Worm (Caenorhabditis elegans) whole organism, L1 larva: ENCODE data around the gene F11A5.9.

Experiments
- C04F5.9 ChIP-seq: sonication (generic microtip); optimal IDR thresholded peaks from 2 replicates; lab custom pipeline; 2016; ENCODE audit warnings: missing genetic modification characterization, missing compliant biosample characterization
- C16A3.4 ChIP-seq: fragments of 150-350 bp; optimal IDR thresholded peaks from 2 replicates; lab custom pipeline; 2014; ENCODE audit warnings: missing biosample characterization, missing genetic modification characterization
- blmp-1 ChIP-seq: fragments of 150-350 bp; optimal IDR thresholded peaks from 2 replicates; lab custom pipeline; 2014; ENCODE audit warnings: missing biosample characterization, missing genetic modification characterization
- ceh-82 ChIP-seq, 3 experiments: fragments of 150-350 bp in 1 of 3; sonication (generic microtip) in 2 of 3; optimal IDR thresholded peaks; 2 replicates each; lab custom pipeline; 2014 to 2017; ENCODE audit warnings: missing biosample characterization in 3 of 3, missing genetic modification characterization in 3 of 3
- dsc-1 ChIP-seq: sonication (generic microtip); optimal IDR thresholded peaks from 2 replicates; lab custom pipeline; 2016; ENCODE audit warnings: mild to moderate bottlenecking, missing genetic modification characterization, missing compliant biosample characterization
- elt-2 ChIP-seq: sonication (generic microtip); optimal IDR thresholded peaks from 2 replicates; lab custom pipeline; 2016; ENCODE audit warnings: missing genetic modification characterization, mild to moderate bottlenecking, inconsistent platforms, missing compliant biosample characterization, missing genetic modification reagents
- elt-3 ChIP-seq, 6 experiments: fragments of 150-350 bp in 1 of 6; sonication (generic microtip); optimal IDR thresholded peaks; 2 replicates each; lab custom pipeline; 2017 to 2018; ENCODE audit warnings: missing biosample characterization in 6 of 6, missing genetic modification characterization in 6 of 6, inconsistent platforms in 1 of 6
- fkh-8 ChIP-seq: sonication (generic microtip); optimal IDR thresholded peaks from 2 replicates; lab custom pipeline; 2016; ENCODE audit warnings: mild to moderate bottlenecking, missing genetic modification characterization, missing compliant biosample characterization
- hlh-4 ChIP-seq: sonication (generic microtip); optimal IDR thresholded peaks from 2 replicates; lab custom pipeline; 2016; ENCODE audit warnings: mild to moderate bottlenecking, missing genetic modification characterization, missing compliant biosample characterization
- hpl-2 ChIP-seq: fragments of 150-350 bp; optimal IDR thresholded peaks from 2 replicates; lab custom pipeline; 2014; ENCODE audit warnings: missing biosample characterization, missing genetic modification reagents, missing genetic modification characterization
- lin-35 ChIP-seq, 2 experiments: fragments of 150-350 bp; optimal IDR thresholded peaks; 2 replicates each; lab custom pipeline; 2014; ENCODE audit warnings: missing biosample characterization in 2 of 2, missing genetic modification characterization in 2 of 2, missing genetic modification reagents in 2 of 2
- lir-3 ChIP-seq: sonication (generic microtip); optimal IDR thresholded peaks from 2 replicates; lab custom pipeline; 2016; ENCODE audit warnings: mild to moderate bottlenecking, missing genetic modification characterization, moderate library complexity, missing compliant biosample characterization; ENCODE audit not compliant: poor library complexity
- lsy-2 ChIP-seq, 2 experiments: fragments of 150-350 bp; optimal IDR thresholded peaks; 2 replicates each; lab custom pipeline; 2014; ENCODE audit warnings: missing biosample characterization in 2 of 2, missing genetic modification characterization in 2 of 2
- mef-2 ChIP-seq: fragments of 150-350 bp; optimal IDR thresholded peaks from 2 replicates; lab custom pipeline; 2014; ENCODE audit warnings: missing biosample characterization, missing genetic modification characterization
- nhr-12 ChIP-seq: sonication (generic microtip); optimal IDR thresholded peaks from 2 replicates; lab custom pipeline; 2017; ENCODE audit warnings: missing biosample characterization, missing genetic modification characterization
- nhr-19 ChIP-seq: fragments of 200-800 bp; sonication (Bioruptor generic); conservative IDR thresholded peaks from 2 replicates; pipeline ENCODE4 v1.3.6; 2022; ENCODE audit warnings: missing genetic modification characterization, missing compliant biosample characterization
- nhr-71 ChIP-seq: sonication (generic microtip); optimal IDR thresholded peaks from 2 replicates; lab custom pipeline; 2016; ENCODE audit warnings: mild to moderate bottlenecking, missing genetic modification characterization, moderate library complexity, missing compliant biosample characterization
- nhr-76 ChIP-seq: sonication (generic microtip); optimal IDR thresholded peaks from 2 replicates; lab custom pipeline; 2017; ENCODE audit warnings: missing biosample characterization, missing genetic modification characterization
- nhr-77 ChIP-seq: fragments of 150-350 bp; optimal IDR thresholded peaks from 2 replicates; lab custom pipeline; 2014; ENCODE audit warnings: missing biosample characterization, missing genetic modification characterization
- nhr-84 ChIP-seq: sonication (generic microtip); optimal IDR thresholded peaks from 2 replicates; lab custom pipeline; 2017; ENCODE audit warnings: missing biosample characterization, missing genetic modification characterization
- nhr-85 ChIP-seq: sonication (generic microtip); peaks from one replicate; lab custom pipeline; 2016; ENCODE audit warnings: missing genetic modification characterization, inconsistent platforms, missing compliant biosample characterization
- pag-3 ChIP-seq: sonication (generic microtip); optimal IDR thresholded peaks from 2 replicates; lab custom pipeline; 2017; ENCODE audit warnings: missing genetic modification characterization, mild to moderate bottlenecking, missing compliant biosample characterization, antibody characterized with exemption, borderline replicate concordance; ENCODE audit not compliant: insufficient read depth
- pqm-1 ChIP-seq: sonication (generic microtip); optimal IDR thresholded peaks from 3 replicates; lab custom pipeline; 2017; ENCODE audit warnings: missing biosample characterization, missing genetic modification characterization
- snu-23 ChIP-seq: sonication (generic microtip); optimal IDR thresholded peaks from 2 replicates; lab custom pipeline; 2016; ENCODE audit warnings: missing genetic modification characterization, missing compliant biosample characterization
- sox-4 ChIP-seq: sonication (generic microtip); optimal IDR thresholded peaks from 2 replicates; lab custom pipeline; 2016; ENCODE audit warnings: missing genetic modification characterization, missing compliant biosample characterization
- unc-130 ChIP-seq: fragments of 150-350 bp; optimal IDR thresholded peaks from 2 replicates; lab custom pipeline; 2017; ENCODE audit warnings: missing biosample characterization, missing genetic modification characterization, inconsistent platforms
- unc-30 ChIP-seq: sonication (generic microtip); optimal IDR thresholded peaks from 2 replicates; lab custom pipeline; 2017; ENCODE audit warnings: missing biosample characterization, missing genetic modification characterization
- unc-86 ChIP-seq: sonication (generic microtip); optimal IDR thresholded peaks from 2 replicates; lab custom pipeline; 2016; ENCODE audit warnings: missing genetic modification characterization, missing compliant biosample characterization
- unc-98 ChIP-seq: fragments of 200-800 bp; sonication (Bioruptor generic); IDR thresholded peaks from 2 replicates; pipeline ENCODE4 v1.3.6; 2022; ENCODE audit warnings: missing genetic modification characterization, missing compliant biosample characterization
- ztf-11 ChIP-seq, 2 experiments: sonication (generic microtip); optimal IDR thresholded peaks; 2 replicates each; lab custom pipeline; 2016 to 2017; ENCODE audit warnings: missing genetic modification characterization in 2 of 2, missing biosample characterization in 1 of 2, missing compliant biosample characterization in 1 of 2

The F11A5.9 gene

DNA sequence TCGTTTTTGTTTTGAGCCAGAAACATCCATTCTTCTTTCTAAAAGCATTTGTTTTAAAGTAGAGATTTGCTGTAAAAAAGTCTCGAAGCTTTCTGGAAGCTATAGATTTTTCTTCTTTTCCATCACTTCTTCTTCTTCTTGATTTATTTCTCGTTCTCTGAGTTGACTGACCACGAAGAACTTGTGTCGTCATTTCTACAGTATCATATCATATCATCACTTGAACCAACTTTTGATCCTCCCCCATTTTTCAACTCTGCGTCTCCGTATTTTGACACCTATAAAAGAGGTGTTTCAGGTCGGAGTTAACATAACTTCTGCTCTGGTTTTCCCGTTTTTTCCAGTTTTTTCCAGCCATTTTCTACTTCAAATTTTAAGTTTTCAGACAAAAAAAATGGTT is at the start of gene F11A5.9:
F11A5.9 (plus strand) TSS at position 386 of the 400 bp plus-strand sequence.
- TF ChIP-seq lin-35 (GFP tag; optimal IDR thresholded peaks at IDR 0.05; lab: Kevin White, UChicago) (peak in 1 of 2 experiments; percentile 9), nhr-19 (GFP tag; lab: Robert Waterston, UW) (peak; percentile 19; the same call in 1 of the 2 replicates), dsc-1 (tag; lab: Kevin White, UChicago) (no peak), elt-3 (tag; optimal IDR thresholded peaks at IDR 0.05; lab: Kevin White, UChicago) (peak in 2 of 6 experiments; percentile 5 to 69), blmp-1 (tag; lab: Kevin White, UChicago) (peak; percentile 38), nhr-76 (tag; lab: Kevin White, UChicago) (no peak), lsy-2 (tag; optimal IDR thresholded peaks at IDR 0.05; lab: Kevin White, UChicago) (peak in 1 of 2 experiments; percentile 35)

- TF ChIP-seq ceh-82 (tag; optimal IDR thresholded peaks at IDR 0.05; lab: Kevin White, UChicago) = no peak
- no peak for TF ChIP-seq nhr-19 (GFP tag; lab: Robert Waterston, UW)
Measured at ce11 chrV:16165936-16166335, 48.8 kb upstream of the F11A5.9 start, which contains the start of gene str-108. Gene str-108 (plus strand): TSS chrV:16166236.

- TF ChIP-seq nhr-77 (no peak), nhr-71 (tag; lab: Kevin White, UChicago) (no peak), hlh-4 (tag; lab: Kevin White, UChicago) (peak; percentile 65), mef-2 (tag; lab: Kevin White, UChicago) (no peak), ztf-11 (tag; optimal IDR thresholded peaks at IDR 0.05; lab: Kevin White, UChicago) (no peak), blmp-1 (tag; lab: Kevin White, UChicago) (no peak)
Measured at ce11 chrV:16169026-16169425, 45.7 kb upstream of the F11A5.9 start, which contains the start of gene str-111. Gene str-111 (minus strand): TSS chrV:16169126.

ce11 chrV:16171721-16172120 is 43.0 kb upstream of the F11A5.9 start, which contains the start of gene K05D4.9:
Gene K05D4.9 (minus strand): TSS chrV:16171821.
- TF ChIP-seq snu-23 (GFP tag; lab: Kevin White, UChicago) = no peak
- TF ChIP-seq fkh-8 (tag; lab: Kevin White, UChicago) = peak; percentile 18
- TF ChIP-seq sox-4 = no peak
- no peak for TF ChIP-seq unc-86 (tag; lab: Kevin White, UChicago)
- TF ChIP-seq nhr-84 (tag; lab: Kevin White, UChicago) = no peak
- TF ChIP-seq, all 84 proteins: peak for 1

DNA sequence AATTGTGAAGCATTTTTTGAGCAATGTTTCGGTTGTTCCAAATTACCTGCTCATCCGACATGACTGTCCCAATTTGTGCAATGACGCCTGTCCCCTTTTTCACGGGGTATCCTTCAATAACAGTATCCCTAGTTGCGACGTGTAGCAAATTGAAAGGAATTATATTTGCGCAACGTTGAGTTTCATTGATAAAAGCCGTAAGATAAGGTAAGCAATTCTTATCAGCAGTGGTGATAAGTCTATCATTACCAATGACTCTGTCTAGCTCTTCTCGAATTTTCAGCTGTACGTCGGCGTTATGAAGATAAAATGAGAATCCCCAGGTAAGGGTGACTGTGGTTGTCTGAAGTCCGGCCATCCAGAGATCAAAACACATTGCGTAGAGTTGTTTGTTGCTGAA is 40.6 kb upstream of the F11A5.9 start:
- TF ChIP-seq ztf-11 (tag; optimal IDR thresholded peaks at IDR 0.05; lab: Kevin White, UChicago) (no peak), ceh-82 (tag; optimal IDR thresholded peaks at IDR 0.05; lab: Kevin White, UChicago) (no peak), nhr-85 (peak; percentile 14), hpl-2 (GFP tag; lab: Kevin White, UChicago) (no peak), nhr-77 (no peak), elt-2 (tag; lab: Kevin White, UChicago) (peak; percentile 57), pqm-1 (tag; lab: Kevin White, UChicago) (peak; percentile 16)
- TF ChIP-seq, all 84 proteins: peak for 3

ce11 chrV:16175227-16175626 is 39.5 kb upstream of the F11A5.9 start:
- TF ChIP-seq nhr-12 = no peak
- no peak for TF ChIP-seq nhr-84 (tag; lab: Kevin White, UChicago)
- no peak for TF ChIP-seq unc-130 (tag; lab: Kevin White, UChicago)
- peak; percentile 79 for TF ChIP-seq elt-2 (tag; lab: Kevin White, UChicago)
- no peak for TF ChIP-seq unc-98 (GFP tag; lab: Robert Waterston, UW)
- TF ChIP-seq pag-3 (tag; lab: Kevin White, UChicago) = no peak
- no peak for TF ChIP-seq lir-3 (tag; lab: Kevin White, UChicago)
- no peak for TF ChIP-seq unc-30 (tag; lab: Kevin White, UChicago)
- no peak for TF ChIP-seq C16A3.4
- no peak for TF ChIP-seq C04F5.9
- TF ChIP-seq pqm-1 (tag; lab: Kevin White, UChicago) = peak; percentile 74
- TF ChIP-seq, all 84 proteins: peak for 2
